Fruit fly (Drosophila melanogaster) whole organism, embryonic: Measurements from ENCODE around the gene dome.

ENCODE experiments used
- CG13894 ChIP-seq: fragments of 200-800 bp; sonication (Bioruptor generic); optimal IDR thresholded peaks from 3 replicates; lab custom pipeline; 2018; ENCODE audit warnings: missing biosample characterization, mild to moderate bottlenecking, missing genetic modification characterization, moderate library complexity
- CG14710 ChIP-seq: fragments of 200-800 bp; sonication (Bioruptor generic); optimal IDR thresholded peaks from 3 replicates; lab custom pipeline; 2019; ENCODE audit warnings: missing biosample characterization, mild to moderate bottlenecking, missing genetic modification characterization, moderate library complexity
- CG15011 ChIP-seq: fragments of 200-800 bp; sonication (Bioruptor generic); optimal IDR thresholded peaks from 3 replicates; lab custom pipeline; 2018; ENCODE audit warnings: missing biosample characterization, mild to moderate bottlenecking, missing genetic modification characterization
- CG1529 ChIP-seq: fragments of 200-800 bp; sonication (Bioruptor generic); optimal IDR thresholded peaks from 3 replicates; lab custom pipeline; 2018; ENCODE audit warnings: missing biosample characterization, missing genetic modification characterization
- CG15601 ChIP-seq: fragments of 200-800 bp; sonication (Bioruptor generic); optimal IDR thresholded peaks from 3 replicates; lab custom pipeline; 2019; ENCODE audit warnings: missing biosample characterization, mild to moderate bottlenecking, missing genetic modification characterization, moderate library complexity
- CG16779 ChIP-seq: fragments of 200-800 bp; sonication (Bioruptor generic); IDR thresholded peaks from 2 replicates; pipeline ENCODE4 v1.3.6; 2022; ENCODE audit warnings: missing biosample characterization, missing genetic modification characterization
- CG17829 ChIP-seq: fragments of 200-800 bp; optimal IDR thresholded peaks from 2 replicates; lab custom pipeline; 2019; ENCODE audit warnings: missing biosample characterization, mild to moderate bottlenecking, missing genetic modification characterization, moderate library complexity
- CG31224 ChIP-seq: fragments of 200-800 bp; sonication (Bioruptor generic); IDR thresholded peaks from 2 replicates; pipeline ENCODE4 v1.3.6; 2022; ENCODE audit warnings: missing biosample characterization, missing genetic modification characterization
- CG31365 ChIP-seq: fragments of 200-800 bp; sonication (Bioruptor generic); optimal IDR thresholded peaks from 2 replicates; lab custom pipeline; 2018; ENCODE audit warnings: missing biosample characterization, mild to moderate bottlenecking, missing genetic modification characterization
- CG32767 ChIP-seq: fragments of 200-800 bp; sonication (Bioruptor generic); IDR thresholded peaks from 2 replicates; pipeline ENCODE4 v1.3.6; 2022; ENCODE audit warnings: missing biosample characterization, missing genetic modification characterization
- CG33213 ChIP-seq: fragments of 200-800 bp; sonication (Bioruptor generic); optimal IDR thresholded peaks from 3 replicates; lab custom pipeline; 2016; ENCODE audit warnings: missing biosample characterization, missing genetic modification characterization
- CG33557 ChIP-seq: fragments of 200-800 bp; sonication (Bioruptor generic); optimal IDR thresholded peaks from 2 replicates; lab custom pipeline; 2019; ENCODE audit warnings: missing biosample characterization, mild to moderate bottlenecking, missing genetic modification characterization, moderate library complexity
- CG34422 ChIP-seq: fragments of 200-800 bp; sonication (Bioruptor generic); IDR thresholded peaks from 3 replicates; pipeline ENCODE4 v1.3.6; 2022; ENCODE audit warnings: missing biosample characterization, missing genetic modification characterization
- CG4854 ChIP-seq: fragments of 200-800 bp; sonication (Bioruptor generic); optimal IDR thresholded peaks from 2 replicates; lab custom pipeline; 2016; ENCODE audit warnings: missing biosample characterization, missing genetic modification characterization, inconsistent platforms
- CG6175 ChIP-seq: fragments of 200-800 bp; sonication (Bioruptor generic); IDR thresholded peaks from 3 replicates; pipeline ENCODE4 v1.3.6; 2022; ENCODE audit warnings: missing biosample characterization, missing genetic modification characterization
- CG6689 ChIP-seq: fragments of 200-800 bp; sonication (Bioruptor generic); IDR thresholded peaks from 2 replicates; pipeline ENCODE4 v1.3.6; 2022; ENCODE audit warnings: missing biosample characterization, missing genetic modification characterization
- CG7786 ChIP-seq: fragments of 200-800 bp; sonication (Bioruptor generic); optimal IDR thresholded peaks from 2 replicates; lab custom pipeline; 2016; ENCODE audit warnings: missing biosample characterization, missing genetic modification characterization
- CG8478 ChIP-seq: fragments of >200 bp; optimal IDR thresholded peaks from 2 replicates; lab custom pipeline; 2018
- Dll ChIP-seq: fragments of 200-800 bp; sonication (Bioruptor generic); IDR thresholded peaks from 4 replicates; pipeline ENCODE4 v1.3.6; 2022; ENCODE audit warnings: missing biosample characterization, missing genetic modification characterization; ENCODE audit not compliant: partially characterized antibody
- ERR ChIP-seq: fragments of 200-800 bp; sonication (Bioruptor generic); optimal IDR thresholded peaks from 2 replicates; lab custom pipeline; 2016; ENCODE audit warnings: missing biosample characterization, missing genetic modification characterization
- GATAe ChIP-seq: fragments of 200-800 bp; sonication (Bioruptor generic); conservative IDR thresholded peaks from 2 replicates; pipeline ENCODE4 v1.3.6; 2022; ENCODE audit warnings: missing biosample characterization, missing genetic modification characterization
- HLH54F ChIP-seq: fragments of 200-800 bp; sonication (Bioruptor generic); optimal IDR thresholded peaks from 3 replicates; lab custom pipeline; 2016; ENCODE audit warnings: missing biosample characterization, missing genetic modification characterization
- Hr39 ChIP-seq: fragments of >200 bp; optimal IDR thresholded peaks from 2 replicates; lab custom pipeline; 2017
- Hr78 ChIP-seq, 2 experiments: fragments of 200-800 bp in 1 of 2; fragments of >200 bp in 1 of 2; sonication (Bioruptor generic) in 1 of 2; optimal IDR thresholded peaks; 2 replicates each; lab custom pipeline; 2017 to 2019; ENCODE audit warnings: missing biosample characterization in 2 of 2, missing genetic modification characterization in 2 of 2, mild to moderate bottlenecking in 1 of 2, moderate library complexity in 1 of 2
- Kr ChIP-seq: fragments of 200-800 bp; sonication (Bioruptor generic); optimal IDR thresholded peaks from 2 replicates; lab custom pipeline; 2017; ENCODE audit warnings: missing biosample characterization, mild to moderate bottlenecking, missing genetic modification characterization
- NC2α ChIP-seq: fragments of 200-800 bp; sonication (Bioruptor generic); optimal IDR thresholded peaks from 2 replicates; lab custom pipeline; 2016; ENCODE audit warnings: missing biosample characterization, missing genetic modification characterization
- Scr ChIP-seq: fragments of 200-800 bp; sonication (Bioruptor generic); IDR thresholded peaks from 2 replicates; pipeline ENCODE4 v1.3.6; 2022; ENCODE audit warnings: missing biosample characterization, missing genetic modification characterization; ENCODE audit not compliant: partially characterized antibody
- Six4 ChIP-seq: fragments of 200-800 bp; sonication (Bioruptor generic); optimal IDR thresholded peaks from 2 replicates; lab custom pipeline; 2016; ENCODE audit warnings: missing biosample characterization, missing genetic modification characterization
- Xrp1 ChIP-seq: fragments of 200-800 bp; sonication (Bioruptor generic); IDR thresholded peaks from 2 replicates; pipeline ENCODE4 v1.3.6; 2022; ENCODE audit warnings: missing biosample characterization, missing genetic modification characterization
- btn ChIP-seq: fragments of 200-800 bp; sonication (Bioruptor generic); optimal IDR thresholded peaks from 2 replicates; lab custom pipeline; 2016; ENCODE audit warnings: missing biosample characterization, missing genetic modification characterization
- chif ChIP-seq, 2 experiments: fragments of 200-800 bp; sonication (Bioruptor generic); optimal IDR thresholded peaks; 3 replicates each; lab custom pipeline; 2016; ENCODE audit warnings: missing biosample characterization in 2 of 2, missing genetic modification characterization in 2 of 2
- corto ChIP-seq: fragments of 200-800 bp; sonication (Bioruptor generic); optimal IDR thresholded peaks from 2 replicates; lab custom pipeline; 2016; ENCODE audit warnings: missing biosample characterization, mild to moderate bottlenecking, missing genetic modification characterization, moderate library complexity
- danr ChIP-seq: fragments of 200-800 bp; sonication (Bioruptor generic); IDR thresholded peaks from 2 replicates; pipeline ENCODE4 v1.3.6; 2022; ENCODE audit warnings: missing biosample characterization, missing genetic modification characterization
- disco-r ChIP-seq: fragments of 200-800 bp; sonication (Bioruptor generic); optimal IDR thresholded peaks from 2 replicates; lab custom pipeline; 2016; ENCODE audit warnings: missing biosample characterization, missing genetic modification characterization
- dm ChIP-seq: fragments of 200-800 bp; sonication (Bioruptor generic); optimal IDR thresholded peaks from 3 replicates; lab custom pipeline; 2016; ENCODE audit warnings: missing biosample characterization, missing genetic modification characterization
- ems ChIP-seq: fragments of 200-800 bp; sonication (Bioruptor generic); optimal IDR thresholded peaks from 3 replicates; lab custom pipeline; 2016; ENCODE audit warnings: missing biosample characterization, missing genetic modification characterization
- ftz-f1 ChIP-seq: fragments of 200-800 bp; sonication (Bioruptor generic); optimal IDR thresholded peaks from 2 replicates; lab custom pipeline; 2016; ENCODE audit warnings: missing biosample characterization, missing genetic modification characterization
- fu2 ChIP-seq: fragments of 200-800 bp; sonication (Bioruptor generic); optimal IDR thresholded peaks from 2 replicates; lab custom pipeline; 2016; ENCODE audit warnings: missing biosample characterization, missing genetic modification characterization
- gfzf ChIP-seq: fragments of 200-800 bp; sonication (Bioruptor generic); optimal IDR thresholded peaks from 2 replicates; lab custom pipeline; 2016; ENCODE audit warnings: missing biosample characterization, mild to moderate bottlenecking, missing genetic modification characterization, moderate library complexity
- luna ChIP-seq: fragments of 200-800 bp; sonication (Bioruptor generic); optimal IDR thresholded peaks from 2 replicates; lab custom pipeline; 2016; ENCODE audit warnings: missing biosample characterization, missing genetic modification characterization
- nerfin-1 ChIP-seq: fragments of 200-800 bp; sonication (Bioruptor generic); optimal IDR thresholded peaks from 3 replicates; lab custom pipeline; 2019; ENCODE audit warnings: missing biosample characterization, mild to moderate bottlenecking, missing genetic modification characterization, moderate library complexity
- pfk ChIP-seq: fragments of 200-800 bp; sonication (Bioruptor generic); optimal IDR thresholded peaks from 2 replicates; lab custom pipeline; 2018; ENCODE audit warnings: missing biosample characterization, mild to moderate bottlenecking, missing genetic modification characterization, moderate library complexity
- pnt ChIP-seq: fragments of 200-800 bp; sonication (Bioruptor generic); optimal IDR thresholded peaks from 3 replicates; lab custom pipeline; 2016; ENCODE audit warnings: missing biosample characterization, missing genetic modification characterization
- ro ChIP-seq: fragments of 200-800 bp; sonication (Bioruptor generic); IDR thresholded peaks from 2 replicates; pipeline ENCODE4 v1.3.6; 2022; ENCODE audit warnings: missing biosample characterization, missing genetic modification characterization
- schlank ChIP-seq: fragments of 200-800 bp; sonication (Bioruptor generic); optimal IDR thresholded peaks from 2 replicates; lab custom pipeline; 2018; ENCODE audit warnings: missing biosample characterization, mild to moderate bottlenecking, missing genetic modification characterization
- sd ChIP-seq: fragments of 200-800 bp; sonication (Bioruptor generic); optimal IDR thresholded peaks from 3 replicates; lab custom pipeline; 2018; ENCODE audit warnings: missing biosample characterization, mild to moderate bottlenecking, missing genetic modification characterization, moderate library complexity
- sens-2 ChIP-seq: fragments of 200-800 bp; sonication (Bioruptor generic); IDR thresholded peaks from 2 replicates; pipeline ENCODE4 v1.3.6; 2022; ENCODE audit warnings: missing biosample characterization, missing genetic modification characterization
- sob ChIP-seq: fragments of 200-800 bp; sonication (Bioruptor generic); IDR thresholded peaks from 2 replicates; pipeline ENCODE4 v1.3.6; 2022; ENCODE audit warnings: missing biosample characterization, missing genetic modification characterization
- ssp ChIP-seq: fragments of 200-800 bp; sonication (Bioruptor generic); IDR thresholded peaks from 2 replicates; pipeline ENCODE4 v1.3.6; 2022; ENCODE audit warnings: missing biosample characterization, missing genetic modification characterization
- tap ChIP-seq: fragments of 200-800 bp; optimal IDR thresholded peaks from 3 replicates; lab custom pipeline; 2019; ENCODE audit warnings: missing biosample characterization, mild to moderate bottlenecking, missing genetic modification characterization, moderate library complexity
- tgo ChIP-seq: fragments of 200-800 bp; sonication (Bioruptor generic); IDR thresholded peaks from 3 replicates; pipeline ENCODE4 v1.3.6; 2022; ENCODE audit warnings: missing biosample characterization, missing genetic modification characterization
- wek ChIP-seq: fragments of 200-800 bp; sonication (Bioruptor generic); optimal IDR thresholded peaks from 3 replicates; lab custom pipeline; 2018; ENCODE audit warnings: missing biosample characterization, mild to moderate bottlenecking, missing genetic modification characterization, moderate library complexity

dome gene

dm6 chrX:19668405-19668804, 14.9 kb downstream of the dome start (continued):
- TF ChIP-seq wek (GFP tag; lab: Kevin White, UChicago) (peak; percentile 90), pfk (GFP tag; lab: Kevin White, UChicago) (peak; percentile 13), btn (peak; percentile 89), Hr39 (no peak), CG6689 (GFP tag; lab: Robert Waterston, UW) (peak; percentile 94), CG13894 (tag; lab: Kevin White, UChicago) (no peak), sens-2 (peak; percentile 92), fu2 (peak; percentile 96), CG33557 (GFP tag; lab: Kevin White, UChicago) (peak; percentile 98), ERR (GFP tag; lab: Kevin White, UChicago) (peak; percentile 98), tgo (peak; percentile 92), CG15011 (GFP tag; lab: Kevin White, UChicago) (peak; percentile 82), GATAe (GFP tag; lab: Robert Waterston, UW) (peak; percentile 75), CG14710 (tag; lab: Kevin White, UChicago) (peak; percentile 92), pnt (GFP tag; lab: Kevin White, UChicago) (peak; percentile 99), schlank (peak; percentile 97), CG8478 (lab: Kevin White, UChicago) (no peak), HLH54F (GFP tag; lab: Kevin White, UChicago) (peak; percentile 96), chif (GFP tag; optimal IDR thresholded peaks at IDR 0.05; lab: Kevin White, UChicago) (peak; percentile 98), CG34422 (peak; percentile 93), Kr (GFP tag; lab: Kevin White, UChicago) (peak; percentile 79), Scr (GFP tag; lab: Robert Waterston, UW) (no peak), tap (tag; lab: Kevin White, UChicago) (peak; percentile 86), ro (GFP tag; lab: Robert Waterston, UW) (peak; percentile 86), corto (GFP tag; lab: Kevin White, UChicago) (peak; percentile 98), gfzf (GFP tag; lab: Kevin White, UChicago) (peak; percentile 14), nerfin-1 (tag; lab: Kevin White, UChicago) (peak; percentile 87), danr (GFP tag; lab: Robert Waterston, UW) (peak; percentile 86), CG17829 (tag; lab: Kevin White, UChicago) (peak; percentile 94), ssp (GFP tag; lab: Robert Waterston, UW) (peak; percentile 79), dm (GFP tag; lab: Kevin White, UChicago) (peak; percentile 94), luna (GFP tag; lab: Kevin White, UChicago) (peak; percentile 92), Dll (GFP tag; lab: Robert Waterston, UW) (no peak), CG1529 (peak; percentile 95), CG15601 (tag; lab: Kevin White, UChicago) (peak; percentile 95), CG6175 (peak; percentile 89), sob (GFP tag; lab: Robert Waterston, UW) (peak; percentile 95), CG4854 (GFP tag; lab: Kevin White, UChicago) (peak; percentile 86), CG33213 (GFP tag; lab: Kevin White, UChicago) (peak; percentile 95), Xrp1 (GFP tag; lab: Robert Waterston, UW) (peak; percentile 97), CG16779 (GFP tag; lab: Robert Waterston, UW) (peak; percentile 90), ems (GFP tag; lab: Kevin White, UChicago) (peak; percentile 97), sd (tag; lab: Kevin White, UChicago) (peak; percentile 99), disco-r (GFP tag; lab: Kevin White, UChicago) (peak; percentile 96), CG7786 (GFP tag; lab: Kevin White, UChicago) (peak; percentile 98), ftz-f1 (peak; percentile 84), CG32767 (peak; percentile 88), Hr78 (GFP tag; optimal IDR thresholded peaks at IDR 0.05; lab: Kevin White, UChicago) (peak in 1 of 2 experiments; percentile 93), CG31224 (GFP tag; lab: Robert Waterston, UW) (peak; percentile 79), Six4 (GFP tag; lab: Kevin White, UChicago) (peak; percentile 94), CG31365 (tag; lab: Kevin White, UChicago) (peak; percentile 78), NC2α (GFP tag; lab: Kevin White, UChicago) (peak; percentile 97)
